Fruit fly (Drosophila melanogaster) whole organism, prepupa: ENCODE data around the gene Cad86C.

Experiments used
- CG16779 ChIP-seq: fragments of 200-800 bp; sonication (Bioruptor generic); optimal IDR thresholded peaks from 3 replicates; lab custom pipeline; 2017; ENCODE audit warnings: missing biosample characterization, mild to moderate bottlenecking, missing genetic modification characterization
- CG8319 ChIP-seq: fragments of 200-800 bp; sonication (Bioruptor generic); optimal IDR thresholded peaks from 3 replicates; lab custom pipeline; 2016; ENCODE audit warnings: missing biosample characterization, missing genetic modification characterization
- Ets21C ChIP-seq: fragments of 200-800 bp; sonication (Bioruptor generic); optimal IDR thresholded peaks from 3 replicates; lab custom pipeline; 2016; ENCODE audit warnings: missing biosample characterization, missing genetic modification characterization
- Lpt ChIP-seq: fragments of 200-800 bp; sonication (Bioruptor generic); optimal IDR thresholded peaks from 3 replicates; lab custom pipeline; 2016; ENCODE audit warnings: missing biosample characterization, missing genetic modification characterization
- Sox102F ChIP-seq: fragments of 200-800 bp; sonication (Bioruptor generic); optimal IDR thresholded peaks from 2 replicates; lab custom pipeline; 2016; ENCODE audit warnings: missing biosample characterization, mild to moderate bottlenecking, missing genetic modification characterization
- Sox15 ChIP-seq: fragments of 200-800 bp; sonication (Bioruptor generic); optimal IDR thresholded peaks from 3 replicates; lab custom pipeline; 2016; ENCODE audit warnings: missing biosample characterization, missing genetic modification characterization
- salr ChIP-seq, 2 experiments: fragments of 200-800 bp; sonication (Bioruptor generic); optimal IDR thresholded peaks; 3 replicates each; lab custom pipeline; 2016 to 2018; ENCODE audit warnings: missing biosample characterization in 2 of 2, missing genetic modification characterization in 2 of 2, mild to moderate bottlenecking in 1 of 2
- topi ChIP-seq: fragments of 200-800 bp; sonication (Bioruptor generic); optimal IDR thresholded peaks from 3 replicates; lab custom pipeline; 2016; ENCODE audit warnings: missing biosample characterization, missing genetic modification characterization

DNA sequence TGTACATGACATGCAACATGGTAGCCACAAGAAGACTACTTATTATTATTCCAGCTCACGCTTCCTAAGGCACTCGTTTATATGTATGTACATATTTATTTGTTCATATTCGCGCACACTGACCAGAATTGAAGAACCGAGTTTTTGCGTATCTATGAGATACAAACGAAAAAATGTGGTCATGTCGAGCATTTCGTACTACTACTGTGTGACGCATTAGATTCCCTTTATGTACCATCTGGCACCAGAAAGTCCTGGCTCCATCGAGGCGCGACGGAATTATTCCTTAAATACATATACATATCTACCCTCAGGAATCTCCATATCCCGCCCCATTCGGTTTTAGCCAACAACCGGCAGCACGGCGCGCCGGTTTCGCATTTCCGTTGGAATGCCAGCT lies 23.8 kb downstream of the Cad86C start:
- no peak for TF ChIP-seq Sox102F (GFP tag; lab: Kevin White, UChicago)
- no peak for TF ChIP-seq CG16779 (tag; lab: Kevin White, UChicago)
- TF ChIP-seq Lpt (GFP tag; lab: Kevin White, UChicago): no peak
- TF ChIP-seq Ets21C (GFP tag; lab: Kevin White, UChicago): no peak
- TF ChIP-seq topi (GFP tag; lab: Kevin White, UChicago): no peak
- TF ChIP-seq Sox15 (GFP tag; lab: Kevin White, UChicago): no peak
- TF ChIP-seq salr (GFP tag; optimal IDR thresholded peaks at IDR 0.05; lab: Kevin White, UChicago): no peak
- no peak for TF ChIP-seq CG8319 (GFP tag; lab: Kevin White, UChicago)
